Worm (Caenorhabditis elegans) whole organism, young adult: Measurements from ENCODE around the gene C16A3.6.

ENCODE experiments used
- B0261.1 ChIP-seq: sonication (generic microtip); optimal IDR thresholded peaks from 2 replicates; lab custom pipeline; 2016; ENCODE audit warnings: mild to moderate bottlenecking, missing genetic modification characterization, moderate library complexity, missing compliant biosample characterization
- D2030.7 ChIP-seq: fragments of 200-800 bp; sonication (Bioruptor generic); IDR thresholded peaks from 2 replicates; pipeline ENCODE4 v1.3.6; 2022; ENCODE audit warnings: missing genetic modification reagents, missing genetic modification characterization, missing compliant biosample characterization
- F10E7.11 ChIP-seq: sonication (generic microtip); optimal IDR thresholded peaks from 2 replicates; lab custom pipeline; 2017; ENCODE audit warnings: mild to moderate bottlenecking, missing genetic modification characterization, moderate library complexity, missing compliant biosample characterization
- F37B4.10 ChIP-seq: fragments of 200-800 bp; sonication (Bioruptor generic); IDR thresholded peaks from 2 replicates; pipeline ENCODE4 v1.3.6; 2022; ENCODE audit warnings: missing genetic modification characterization, missing compliant biosample characterization
- F39B2.1 ChIP-seq: fragments of 200-800 bp; sonication (Bioruptor generic); IDR thresholded peaks from 2 replicates; pipeline ENCODE4 v1.3.6; 2022; ENCODE audit warnings: missing genetic modification reagents, missing genetic modification characterization, missing compliant biosample characterization
- F57C9.4 ChIP-seq: sonication (generic microtip); optimal IDR thresholded peaks from 2 replicates; lab custom pipeline; 2017; ENCODE audit warnings: mild to moderate bottlenecking, missing genetic modification characterization, missing compliant biosample characterization
- K11D2.4 ChIP-seq: fragments of 200-800 bp; sonication (Bioruptor generic); IDR thresholded peaks from 2 replicates; pipeline ENCODE4 v1.3.6; 2022; ENCODE audit warnings: missing genetic modification reagents, missing genetic modification characterization, missing compliant biosample characterization
- Y53G8AR.9 ChIP-seq: fragments of 200-800 bp; sonication (Bioruptor generic); conservative IDR thresholded peaks from 2 replicates; pipeline ENCODE4 v1.3.6; 2022; ENCODE audit warnings: missing genetic modification reagents, missing genetic modification characterization, missing compliant biosample characterization
- Y95B8A.8 ChIP-seq: fragments of 200-800 bp; sonication (Bioruptor generic); IDR thresholded peaks from 2 replicates; pipeline ENCODE4 v1.3.6; 2022; ENCODE audit warnings: missing genetic modification reagents, missing genetic modification characterization, missing compliant biosample characterization
- aptf-2 ChIP-seq: fragments of 200-800 bp; sonication (Bioruptor generic); conservative IDR thresholded peaks from 2 replicates; pipeline ENCODE4 v1.3.6; 2022; ENCODE audit warnings: missing genetic modification reagents, missing genetic modification characterization, missing compliant biosample characterization
- atf-7 ChIP-seq: sonication (generic microtip); optimal IDR thresholded peaks from 2 replicates; lab custom pipeline; 2017; ENCODE audit warnings: mild to moderate bottlenecking, missing genetic modification characterization, missing compliant biosample characterization
- cebp-1 ChIP-seq, 2 experiments: fragments of 200-800 bp in 1 of 2; sonication (Bioruptor generic) in 1 of 2; sonication (generic microtip) in 1 of 2; IDR thresholded peaks in 1 of 2; optimal IDR thresholded peaks in 1 of 2; 2 replicates each; pipeline versions ENCODE4 v1.3.6 to Lab custom; 2017 to 2022; ENCODE audit warnings: missing compliant biosample characterization in 2 of 2, missing genetic modification characterization in 2 of 2, mild to moderate bottlenecking in 1 of 2, missing genetic modification reagents in 1 of 2, moderate library complexity in 1 of 2
- ceh-27 ChIP-seq: fragments of 200-800 bp; sonication (Bioruptor generic); optimal IDR thresholded peaks from 2 replicates; lab custom pipeline; 2018; ENCODE audit warnings: mild to moderate bottlenecking, missing genetic modification characterization, moderate library complexity, missing compliant biosample characterization
- ceh-40 ChIP-seq: fragments of 200-800 bp; sonication (Bioruptor generic); IDR thresholded peaks from 2 replicates; pipeline ENCODE4 v1.3.6; 2022; ENCODE audit warnings: missing genetic modification characterization, missing compliant biosample characterization
- ceh-58 ChIP-seq: fragments of 200-800 bp; sonication (Bioruptor generic); IDR thresholded peaks from 2 replicates; pipeline ENCODE4 v1.3.6; 2022; ENCODE audit warnings: missing genetic modification characterization, missing compliant biosample characterization
- chd-7 ChIP-seq: sonication (generic microtip); optimal IDR thresholded peaks from 2 replicates; lab custom pipeline; 2016; ENCODE audit warnings: mild to moderate bottlenecking, missing genetic modification characterization, moderate library complexity, missing compliant biosample characterization
- dpff-1 ChIP-seq: sonication (generic microtip); optimal IDR thresholded peaks from 2 replicates; lab custom pipeline; 2017; ENCODE audit warnings: mild to moderate bottlenecking, missing genetic modification characterization, missing compliant biosample characterization
- egrh-3 ChIP-seq: fragments of 200-800 bp; sonication (Bioruptor generic); IDR thresholded peaks from 2 replicates; pipeline ENCODE4 v1.3.6; 2022; ENCODE audit warnings: missing genetic modification reagents, missing genetic modification characterization, missing compliant biosample characterization
- hsf-1 ChIP-seq: fragments of 200-800 bp; sonication (Bioruptor generic); IDR thresholded peaks from 2 replicates; pipeline ENCODE4 v1.3.6; 2022; ENCODE audit warnings: missing genetic modification reagents, missing genetic modification characterization, missing compliant biosample characterization
- let-526 ChIP-seq: fragments of 200-800 bp; sonication (Bioruptor generic); IDR thresholded peaks from 2 replicates; pipeline ENCODE4 v1.3.6; 2022; ENCODE audit warnings: missing genetic modification reagents, missing genetic modification characterization, missing compliant biosample characterization
- lin-35 ChIP-seq, 3 experiments: fragments of 150-350 bp in 2 of 3; sonication (generic microtip) in 1 of 3; optimal IDR thresholded peaks; 2 replicates each; lab custom pipeline; 2014 to 2018; ENCODE audit warnings: missing biosample characterization in 3 of 3, missing genetic modification characterization in 3 of 3, missing genetic modification reagents in 3 of 3
- lin-40 ChIP-seq: sonication (generic microtip); optimal IDR thresholded peaks from 2 replicates; lab custom pipeline; 2016; ENCODE audit warnings: missing genetic modification characterization, mild to moderate bottlenecking, missing compliant biosample characterization, missing genotype, missing genetic modification reagents
- lin-54 ChIP-seq: fragments of 200-800 bp; sonication (Bioruptor generic); optimal IDR thresholded peaks from 2 replicates; lab custom pipeline; 2018; ENCODE audit warnings: mild to moderate bottlenecking, missing genetic modification characterization, missing compliant biosample characterization
- madf-10 ChIP-seq: sonication (generic microtip); optimal IDR thresholded peaks from 2 replicates; lab custom pipeline; 2016; ENCODE audit warnings: mild to moderate bottlenecking, missing genetic modification characterization, missing compliant biosample characterization
- madf-6 ChIP-seq: fragments of 200-800 bp; sonication (Bioruptor generic); IDR thresholded peaks from 2 replicates; pipeline ENCODE4 v1.3.6; 2022; ENCODE audit warnings: missing genetic modification reagents, missing genetic modification characterization, missing compliant biosample characterization
- nfya-2 ChIP-seq: fragments of 200-800 bp; sonication (Bioruptor generic); IDR thresholded peaks from 2 replicates; pipeline ENCODE4 v1.3.6; 2022; ENCODE audit warnings: missing genetic modification reagents, missing genetic modification characterization, missing compliant biosample characterization
- nhr-80 ChIP-seq: sonication (generic microtip); optimal IDR thresholded peaks from 2 replicates; lab custom pipeline; 2016; ENCODE audit warnings: missing genetic modification characterization, missing compliant biosample characterization
- pbrm-1 ChIP-seq: fragments of 200-800 bp; sonication (Bioruptor generic); IDR thresholded peaks from 2 replicates; pipeline ENCODE4 v1.3.6; 2022; ENCODE audit warnings: missing genetic modification reagents, missing genetic modification characterization, missing compliant biosample characterization
- rec-8 ChIP-seq, 2 experiments: sonication (generic microtip); optimal IDR thresholded peaks; 2 replicates each; lab custom pipeline; 2016; ENCODE audit warnings: mild to moderate bottlenecking in 2 of 2, missing genetic modification characterization in 2 of 2, missing genetic modification reagents in 2 of 2, missing genotype in 2 of 2, missing biosample characterization in 1 of 2, missing compliant biosample characterization in 1 of 2, moderate library complexity in 1 of 2
- repo-1 ChIP-seq: sonication (generic microtip); optimal IDR thresholded peaks from 2 replicates; lab custom pipeline; 2017; ENCODE audit warnings: mild to moderate bottlenecking, missing genetic modification characterization, missing compliant biosample characterization
- rpc-1 ChIP-seq, 2 experiments: fragments of 150-350 bp in 1 of 2; sonication (generic microtip) in 1 of 2; optimal IDR thresholded peaks; 2 replicates each; lab custom pipeline; 2014 to 2018; ENCODE audit warnings: missing biosample characterization in 1 of 2, missing genetic modification characterization in 1 of 2, missing genetic modification reagents in 1 of 2, missing genotype in 1 of 2
- snpc-3.4 ChIP-seq: sonication (generic microtip); optimal IDR thresholded peaks from 2 replicates; lab custom pipeline; 2017; ENCODE audit warnings: missing genetic modification characterization, mild to moderate bottlenecking, missing compliant biosample characterization, antibody characterized with exemption, moderate library complexity, missing genotype, missing genetic modification reagents
- snpc-4 ChIP-seq, 5 experiments: fragments of 150-350 bp in 1 of 5; sonication (generic microtip) in 4 of 5; optimal IDR thresholded peaks; 2 replicates each; lab custom pipeline; 2014 to 2018; ENCODE audit warnings: missing genetic modification characterization in 5 of 5, missing biosample characterization in 3 of 5, antibody characterized with exemption in 2 of 5, mild to moderate bottlenecking in 2 of 5, missing compliant biosample characterization in 2 of 5, missing genotype in 2 of 5, moderate library complexity in 2 of 5, missing genetic modification reagents in 1 of 5
- tlf-1 ChIP-seq: fragments of 200-800 bp; sonication (Bioruptor generic); optimal IDR thresholded peaks from 2 replicates; lab custom pipeline; 2018; ENCODE audit warnings: mild to moderate bottlenecking, missing genetic modification characterization, missing compliant biosample characterization
- zfh-2 ChIP-seq: fragments of 200-800 bp; sonication (Bioruptor generic); conservative IDR thresholded peaks from 2 replicates; pipeline ENCODE4 v1.3.6; 2022; ENCODE audit warnings: missing genetic modification reagents, missing genetic modification characterization, missing compliant biosample characterization

Gene C16A3.6

ce11 chrIII:6345968-6346498 is 33.0 kb upstream of the C16A3.6 start, which contains the start of the genes trmt-10C.2 and C56G2.22:
Gene trmt-10C.2 (plus strand): TSS chrIII:6346281.
Gene C56G2.22 (plus strand): TSS chrIII:6346448.
- TF ChIP-seq Y53G8AR.9 = 0 out of 2 replicates have a peak, but pooled peaks have one; percentile 49
- peak; percentile 23 for TF ChIP-seq nhr-80
- no peak for TF ChIP-seq tlf-1 (GFP tag; lab: Kevin White, UChicago)

DNA sequence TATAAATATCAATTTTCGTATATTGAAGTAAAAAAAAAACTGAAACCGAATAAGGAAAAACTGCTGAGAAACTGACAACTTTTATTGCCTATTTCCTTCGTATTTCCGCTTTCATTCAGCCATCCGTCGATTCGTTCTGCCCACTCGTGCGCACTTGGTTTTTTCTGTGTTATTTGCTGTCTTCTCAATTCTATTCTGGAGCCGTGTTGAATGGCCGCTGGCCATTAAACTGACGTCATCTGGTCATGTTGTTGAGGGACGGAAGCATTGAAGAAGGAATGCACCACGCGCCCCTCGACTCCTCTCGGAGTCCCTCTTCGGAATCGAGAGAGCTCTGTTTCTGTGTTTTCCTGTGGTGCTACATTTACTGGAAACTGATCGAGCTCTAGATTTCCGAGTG is 30.4 kb upstream of the C16A3.6 start:
- TF ChIP-seq lin-35 (GFP tag; optimal IDR thresholded peaks at IDR 0.05; lab: Kevin White, UChicago) = peak in 1 of 3 experiments; percentile 11
- 0 out of 2 replicates have a peak, but pooled peaks have one; percentile 38 for TF ChIP-seq hsf-1
- TF ChIP-seq let-526 (GFP tag; lab: Robert Waterston, UW) = no peak
- TF ChIP-seq chd-7 = peak; percentile 52
- no peak for TF ChIP-seq repo-1
- no peak for TF ChIP-seq nfya-2 (GFP tag; lab: Robert Waterston, UW)
- TF ChIP-seq F10E7.11 = peak; percentile 27
- no peak for TF ChIP-seq D2030.7 (GFP tag; lab: Robert Waterston, UW)
- peak; percentile 26 for TF ChIP-seq lin-40 (tag; lab: Kevin White, UChicago)
- TF ChIP-seq F37B4.10 (GFP tag; lab: Robert Waterston, UW) = no peak
- peak; percentile 75 for TF ChIP-seq atf-7
- no peak for TF ChIP-seq K11D2.4 (GFP tag; lab: Robert Waterston, UW)
- TF ChIP-seq madf-10 (tag; lab: Kevin White, UChicago) = no peak
- peak; percentile 34; the same call in 1 of the 2 replicates for TF ChIP-seq madf-6
- 0 out of 2 replicates have a peak, but pooled peaks have one; percentile 15 for TF ChIP-seq pbrm-1 (GFP tag; lab: Robert Waterston, UW)
- peak; percentile 57 for TF ChIP-seq ceh-27 (GFP tag; lab: Kevin White, UChicago)
- no peak for TF ChIP-seq ceh-58 (GFP tag; lab: Robert Waterston, UW)
- TF ChIP-seq egrh-3 (GFP tag; lab: Robert Waterston, UW) = no peak
- no peak for TF ChIP-seq nhr-80
- no peak for TF ChIP-seq rec-8 (tag; optimal IDR thresholded peaks at IDR 0.05; lab: Kevin White, UChicago)
- TF ChIP-seq cebp-1 (GFP tag; IDR thresholded peaks at IDR 0.05; lab: Robert Waterston, UW) = no peak
- TF ChIP-seq cebp-1 (tag; optimal IDR thresholded peaks at IDR 0.05; lab: Kevin White, UChicago) = peak; percentile 30
- no peak for TF ChIP-seq aptf-2
- peak; percentile 42; the same call in 1 of the 2 replicates for TF ChIP-seq zfh-2 (GFP tag; lab: Robert Waterston, UW)
- TF ChIP-seq dpff-1 (tag; lab: Kevin White, UChicago) = no peak

DNA sequence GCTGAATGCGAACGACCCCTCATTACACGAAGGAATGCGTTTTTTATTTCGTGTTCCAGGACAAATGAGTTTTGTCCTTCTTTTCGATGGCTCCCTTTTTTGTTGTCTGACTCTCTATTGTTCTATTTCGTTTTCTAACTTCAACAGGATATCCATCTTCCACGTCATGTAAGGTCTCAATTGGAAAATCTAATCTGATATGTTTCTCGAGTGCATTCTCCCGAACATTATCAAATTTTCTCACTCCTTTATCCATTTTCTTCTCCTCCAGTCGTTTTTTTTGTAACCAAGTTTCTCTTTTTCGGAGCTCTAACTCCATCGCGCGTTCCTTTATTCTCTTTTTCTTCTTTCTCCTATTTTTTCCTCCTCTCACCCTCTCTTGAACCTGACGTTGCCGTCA is 28.6 kb upstream of the C16A3.6 start:
- TF ChIP-seq zfh-2 (GFP tag; lab: Robert Waterston, UW) (no peak), snpc-4 (GFP tag; optimal IDR thresholded peaks at IDR 0.05; lab: Kevin White, UChicago) (no peak), snpc-4 (tag; optimal IDR thresholded peaks at IDR 0.05; lab: Kevin White, UChicago) (no peak), rpc-1 (optimal IDR thresholded peaks at IDR 0.05; lab: Kevin White, UChicago) (no peak), rpc-1 (tag; optimal IDR thresholded peaks at IDR 0.05; lab: Kevin White, UChicago) (no peak), B0261.1 (no peak), lin-54 (GFP tag; lab: Kevin White, UChicago) (no peak), snpc-3.4 (no peak), rec-8 (tag; optimal IDR thresholded peaks at IDR 0.05; lab: Kevin White, UChicago) (no peak), F57C9.4 (tag; lab: Kevin White, UChicago) (no peak), Y95B8A.8 (GFP tag; lab: Robert Waterston, UW) (no peak), F39B2.1 (GFP tag; lab: Robert Waterston, UW) (no peak), ceh-40 (GFP tag; lab: Robert Waterston, UW) (no peak), let-526 (GFP tag; lab: Robert Waterston, UW) (no peak)
